Worm (Caenorhabditis elegans): ENCODE results near the gene ttm-1.

Gene ttm-1

ce11 chrIII:12966895-12967294, at the start of gene ttm-1:
ttm-1 (minus strand) TSS chrIII:12966995.
- TF ChIP-seq xnd-1 (tag; optimal IDR thresholded peaks at IDR 0.05), result no peak
- no peak for TF ChIP-seq F10E7.11 (tag; optimal IDR thresholded peaks at IDR 0.05)
- no peak for TF ChIP-seq nhr-90 (tag; optimal IDR thresholded peaks at IDR 0.05)
- no peak for TF ChIP-seq nhr-120 (GFP tag; IDR thresholded peaks at IDR 0.05)

- TF ChIP-seq Y53F4B.3 (GFP tag; IDR thresholded peaks at IDR 0.05), result no peak
- TF ChIP-seq lin-26 (GFP tag; IDR thresholded peaks at IDR 0.05), result peak; percentile 93
- no peak for TF ChIP-seq K12H6.12 (tag; optimal IDR thresholded peaks at IDR 0.05)
- no peak for TF ChIP-seq F22D6.2 (tag; optimal IDR thresholded peaks at IDR 0.05)
- no peak for TF ChIP-seq cebp-2 (GFP tag; IDR thresholded peaks at IDR 0.05)
- TF ChIP-seq nfya-2 (GFP tag; IDR thresholded peaks at IDR 0.05), result no peak
- peak; percentile 92 for TF ChIP-seq tbp1 (GFP tag; optimal IDR thresholded peaks at IDR 0.05)
- no peak for TF ChIP-seq nfya-1 (tag; optimal IDR thresholded peaks at IDR 0.05; ENCODE audit: borderline replicate concordance, insufficient read depth)
- TF ChIP-seq Y56A3A.18 (GFP tag; IDR thresholded peaks at IDR 0.05), result no peak
- TF ChIP-seq nhr-179 (tag; optimal IDR thresholded peaks at IDR 0.05), result no peak
- no peak for TF ChIP-seq unc-62 (GFP tag; optimal IDR thresholded peaks at IDR 0.05)
- no peak for TF ChIP-seq B0019.2 (GFP tag; conservative IDR thresholded peaks at IDR 0.05)
- peak; percentile 15 for TF ChIP-seq nhr-80 (tag; optimal IDR thresholded peaks at IDR 0.05)
- TF ChIP-seq attf-6 (GFP tag; IDR thresholded peaks at IDR 0.05), result no peak
- peak; percentile 60 for TF ChIP-seq ztf-18 (tag; optimal IDR thresholded peaks at IDR 0.05)
- TF ChIP-seq attf-5 (GFP tag; optimal IDR thresholded peaks at IDR 0.05), result peak; percentile 25
- no peak for TF ChIP-seq ceh-91 (GFP tag; IDR thresholded peaks at IDR 0.05)
- no peak for TF ChIP-seq Y95B8A.8 (GFP tag; IDR thresholded peaks at IDR 0.05)
- no peak for TF ChIP-seq F39B2.1 (GFP tag; IDR thresholded peaks at IDR 0.05)
- TF ChIP-seq madf-3 (GFP tag; IDR thresholded peaks at IDR 0.05), result no peak
- no peak for TF ChIP-seq cebp-1 (GFP tag; IDR thresholded peaks at IDR 0.05)
- TF ChIP-seq cebp-1 (tag; optimal IDR thresholded peaks at IDR 0.05), result peak; percentile 66
- peak; percentile 57 for TF ChIP-seq lin-40 (tag; optimal IDR thresholded peaks at IDR 0.05)
- peak; percentile 1 for TF ChIP-seq atf-7 (tag; optimal IDR thresholded peaks at IDR 0.05)
- no peak for TF ChIP-seq tbx-9 (tag; optimal IDR thresholded peaks at IDR 0.05; ENCODE audit: borderline replicate concordance)
- TF ChIP-seq T26A5.8 (tag; optimal IDR thresholded peaks at IDR 0.05), result no peak
- peak; percentile 50 for TF ChIP-seq ztf-26 (tag; optimal IDR thresholded peaks at IDR 0.05)
- TF ChIP-seq rpc-1 (optimal IDR thresholded peaks at IDR 0.05), result peak; percentile 82
- peak; percentile 88 for TF ChIP-seq rpc-1 (tag; optimal IDR thresholded peaks at IDR 0.05)
- TF ChIP-seq ztf-3 (GFP tag; optimal IDR thresholded peaks at IDR 0.05), result no peak
- peak in 1 of 3 experiments; percentile 44 for TF ChIP-seq lin-35 (GFP tag; optimal IDR thresholded peaks at IDR 0.05)
- peak; percentile 6 for TF ChIP-seq snpc-1.1 (tag; optimal IDR thresholded peaks at IDR 0.05; ENCODE audit: insufficient read depth)
- no peak for TF ChIP-seq mel-28 (tag; optimal IDR thresholded peaks at IDR 0.05; ENCODE audit: borderline replicate concordance)
- TF ChIP-seq bed-1 (GFP tag; IDR thresholded peaks at IDR 0.05), result no peak
- no peak for TF ChIP-seq dpff-1 (tag; optimal IDR thresholded peaks at IDR 0.05)
- TF ChIP-seq madf-8 (GFP tag; conservative IDR thresholded peaks at IDR 0.05), result no peak
- TF ChIP-seq nhr-27 (tag; optimal IDR thresholded peaks at IDR 0.05), result no peak
- TF ChIP-seq hmg-20 (GFP tag; IDR thresholded peaks at IDR 0.05), result no peak
- TF ChIP-seq B0336.3 (GFP tag; IDR thresholded peaks at IDR 0.05), result 0 out of 2 replicates have a peak, but pooled peaks have one; percentile 34
- 0 out of 2 replicates have a peak, but pooled peaks have one; percentile 53 for TF ChIP-seq lir-1 (GFP tag; conservative IDR thresholded peaks at IDR 0.05)
- 0 out of 2 replicates have a peak, but pooled peaks have one; percentile 29 for TF ChIP-seq ztf-28 (GFP tag; IDR thresholded peaks at IDR 0.05)
- 0 out of 2 replicates have a peak, but pooled peaks have one; percentile 54 for TF ChIP-seq ztf-25 (GFP tag; IDR thresholded peaks at IDR 0.05)
- peak; percentile 59 for TF ChIP-seq mcd-1 (GFP tag; IDR thresholded peaks at IDR 0.05)
- TF ChIP-seq B0261.1 (tag; optimal IDR thresholded peaks at IDR 0.05), result peak; percentile 84
These were observed 49.0 kb upstream of the ttm-1 start for ce11 chrIII:13015754-13016317.

Data from whole organism, young adult.